Worm (Caenorhabditis elegans): ENCODE results near the gene E02H9.3.
A peak's percentile ranks its signal among the peaks of the same experiment; 100 is the strongest.

E02H9.3 gene

DNA sequence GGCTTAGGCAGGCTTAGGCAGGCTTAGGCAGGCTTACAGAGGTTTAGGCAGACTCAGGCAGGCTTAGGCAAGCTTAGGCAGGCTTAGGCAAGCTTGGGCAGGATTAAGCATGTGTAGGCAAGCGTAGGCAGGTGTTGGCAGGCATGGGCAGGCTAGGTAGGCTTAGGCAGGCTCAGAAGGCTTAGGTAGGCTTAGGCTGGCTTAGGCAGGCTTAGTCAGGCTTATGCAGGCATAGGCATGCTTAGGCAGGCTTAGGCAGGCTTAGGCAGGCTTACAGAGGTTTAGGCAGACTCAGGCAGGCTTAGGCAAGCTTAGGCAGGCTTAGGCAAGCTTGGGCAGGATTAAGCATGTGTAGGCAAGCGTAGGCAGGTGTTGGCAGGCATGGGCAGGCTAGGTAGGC, 3.4 kb upstream of the E02H9.3 start:
- TF ChIP-seq ham-2 (GFP tag; optimal IDR thresholded peaks at IDR 0.05), result peak; percentile 35
- peak; percentile 8 for TF ChIP-seq cnd-1 (tag; optimal IDR thresholded peaks at IDR 0.05)
- peak; percentile 13 for TF ChIP-seq lin-32 (GFP tag; optimal IDR thresholded peaks at IDR 0.05)

DNA sequence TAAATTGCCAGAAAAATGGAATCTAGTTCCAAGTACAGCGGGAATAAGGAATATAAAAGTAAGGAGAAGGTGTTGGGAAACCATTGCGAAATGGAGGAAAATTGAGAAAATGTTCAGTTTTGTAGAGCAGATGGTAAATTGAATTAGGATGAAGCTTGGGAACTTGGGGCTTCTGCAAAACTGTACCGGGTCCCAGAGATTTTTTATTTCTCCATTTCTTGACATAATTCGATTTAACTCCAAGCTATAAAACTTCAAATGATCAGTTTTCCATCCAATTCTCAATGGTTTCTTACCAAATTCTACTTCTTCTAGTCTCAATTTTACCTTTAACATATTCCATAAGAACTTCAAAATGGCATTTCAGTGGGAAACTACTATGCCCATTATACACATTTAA, 9.4 kb downstream of the E02H9.3 start, which contains the start of the genes E02H9.9 and E02H9.1:
Gene E02H9.9 (minus strand): TSS at position 101 of the 400 bp plus-strand sequence.
Gene E02H9.1 (plus strand): TSS at position 285 of the 400 bp plus-strand sequence.
- TF ChIP-seq elt-1 (tag; optimal IDR thresholded peaks at IDR 0.05; ENCODE audit: borderline replicate concordance, insufficient read depth) (no peak), ceh-43 (GFP tag; optimal IDR thresholded peaks at IDR 0.05) (no peak), pha-4 (tag; optimal IDR thresholded peaks at IDR 0.05) (no peak)

DNA sequence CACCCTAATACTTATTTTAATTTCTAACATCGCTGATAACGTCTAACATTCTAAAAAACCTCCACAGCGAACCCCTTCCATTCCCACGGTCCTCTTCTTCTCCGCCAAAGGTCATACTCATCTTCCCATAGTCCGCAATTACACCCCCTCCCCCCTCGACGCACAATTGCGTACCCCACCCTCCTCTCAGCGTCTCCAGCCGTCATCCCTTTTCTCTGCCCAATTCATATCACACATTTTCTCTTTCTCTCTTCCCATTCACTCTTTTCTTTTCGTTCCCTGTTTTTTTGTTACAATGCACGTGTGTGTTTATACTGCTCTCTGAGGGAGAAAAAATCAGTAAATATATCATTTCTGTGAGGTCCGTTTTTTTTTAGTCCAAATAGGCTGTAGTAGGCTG, 13.0 kb downstream of the E02H9.3 start:
- TF ChIP-seq ceh-83 (GFP tag; optimal IDR thresholded peaks at IDR 0.05), result no peak
- TF ChIP-seq nhr-237 (tag; optimal IDR thresholded peaks at IDR 0.05), result peak; percentile 6
- TF ChIP-seq pha-4 (tag; optimal IDR thresholded peaks at IDR 0.05), result peak; percentile 13
- TF ChIP-seq ham-2 (GFP tag; optimal IDR thresholded peaks at IDR 0.05), result no peak
- no peak for TF ChIP-seq nhr-28 (tag; optimal IDR thresholded peaks at IDR 0.05)
- TF ChIP-seq cnd-1 (tag; optimal IDR thresholded peaks at IDR 0.05), result peak; percentile 27
- peak; percentile 14 for TF ChIP-seq hlh-1 (tag; optimal IDR thresholded peaks at IDR 0.05)
- peak; percentile 68 for TF ChIP-seq lin-13 (tag; optimal IDR thresholded peaks at IDR 0.05)
- peak; percentile 43 for TF ChIP-seq blmp-1 (tag; optimal IDR thresholded peaks at IDR 0.05)
- peak; percentile 29 for TF ChIP-seq M03D4.4 (tag; optimal IDR thresholded peaks at IDR 0.05)
- peak; percentile 59 for TF ChIP-seq unc-120 (tag; optimal IDR thresholded peaks at IDR 0.05; ENCODE audit: poor library complexity, severe bottlenecking)
- TF ChIP-seq lsy-2 (tag; optimal IDR thresholded peaks at IDR 0.05), result peak; percentile 56
- TF ChIP-seq mep-1 (tag; optimal IDR thresholded peaks at IDR 0.05), result peak; percentile 22
- no peak for TF ChIP-seq tbx-8 (GFP tag; optimal IDR thresholded peaks at IDR 0.05)
- peak; percentile 26 for TF ChIP-seq unc-62 (GFP tag; optimal IDR thresholded peaks at IDR 0.05)
- TF ChIP-seq sem-2 (GFP tag; optimal IDR thresholded peaks at IDR 0.05), result no peak
- TF ChIP-seq sptf-1 (tag; optimal IDR thresholded peaks at IDR 0.05), result peak; percentile 43
- peak; percentile 10 for TF ChIP-seq ces-1 (GFP tag; optimal IDR thresholded peaks at IDR 0.05)
- TF ChIP-seq drap-1 (GFP tag; optimal IDR thresholded peaks at IDR 0.05), result no peak

DNA sequence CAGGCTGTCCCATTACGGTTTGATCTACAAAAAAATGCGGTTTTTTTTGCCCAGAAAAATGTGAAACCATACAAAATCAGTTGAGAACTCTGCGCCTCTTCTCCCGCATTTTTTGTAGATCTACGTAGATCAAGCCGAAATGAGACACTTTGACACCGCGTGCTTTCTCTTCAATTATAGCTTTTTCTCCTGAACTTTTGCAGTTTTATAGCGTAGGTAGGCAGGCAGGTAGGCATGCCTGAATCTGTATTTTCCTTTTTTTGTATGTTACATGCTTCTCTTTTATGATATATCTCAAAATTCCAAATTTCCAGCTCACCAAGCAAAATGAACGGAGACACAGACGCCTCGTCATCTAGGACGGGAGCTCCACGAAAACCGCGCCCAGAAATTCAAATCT, 14.7 kb downstream of the E02H9.3 start, which contains the start of gene smg-6:
Gene smg-6 (plus strand): TSS at position 301 of the 400 bp plus-strand sequence.
- TF ChIP-seq ceh-83 (GFP tag; optimal IDR thresholded peaks at IDR 0.05), result peak; percentile 5
- TF ChIP-seq elt-1 (tag; optimal IDR thresholded peaks at IDR 0.05; ENCODE audit: borderline replicate concordance, insufficient read depth), result no peak
- no peak for TF ChIP-seq unc-62 (GFP tag; optimal IDR thresholded peaks at IDR 0.05)
- no peak for TF ChIP-seq mab-5 (tag; optimal IDR thresholded peaks at IDR 0.05)

DNA sequence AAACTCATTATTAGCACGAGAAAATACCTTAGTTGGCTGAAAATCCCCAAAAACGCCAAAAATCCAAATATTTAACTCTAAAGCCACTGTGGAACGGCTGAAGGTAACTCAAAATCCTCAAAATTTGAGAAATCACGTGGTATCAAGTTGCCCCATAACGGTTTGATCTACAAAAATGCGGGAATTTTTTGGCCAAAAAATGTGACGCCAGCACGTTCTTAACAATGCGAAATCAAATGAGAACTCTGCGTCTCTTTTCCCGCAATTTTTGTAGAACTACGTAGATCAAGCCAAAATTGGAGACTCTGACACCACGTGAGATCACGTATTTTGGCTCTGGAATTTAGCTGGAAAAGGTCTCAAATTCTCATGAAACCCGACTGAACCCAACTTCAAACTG, 15.9 kb downstream of the E02H9.3 start:
- no peak for TF ChIP-seq nhr-76 (tag; optimal IDR thresholded peaks at IDR 0.05)
- TF ChIP-seq tbx-8 (GFP tag; optimal IDR thresholded peaks at IDR 0.05), result no peak
- TF ChIP-seq nhr-12 (tag; optimal IDR thresholded peaks at IDR 0.05), result no peak
- TF ChIP-seq elt-3 (tag; optimal IDR thresholded peaks at IDR 0.05), result no peak
- TF ChIP-seq sptf-1 (tag; optimal IDR thresholded peaks at IDR 0.05), result no peak
- no peak for TF ChIP-seq pha-4 (tag; optimal IDR thresholded peaks at IDR 0.05)
- TF ChIP-seq lin-32 (GFP tag; optimal IDR thresholded peaks at IDR 0.05), result no peak
- TF ChIP-seq zip-8 (tag; optimal IDR thresholded peaks at IDR 0.05), result no peak
- TF ChIP-seq unc-120 (tag; optimal IDR thresholded peaks at IDR 0.05; ENCODE audit: poor library complexity, severe bottlenecking), result no peak

DNA sequence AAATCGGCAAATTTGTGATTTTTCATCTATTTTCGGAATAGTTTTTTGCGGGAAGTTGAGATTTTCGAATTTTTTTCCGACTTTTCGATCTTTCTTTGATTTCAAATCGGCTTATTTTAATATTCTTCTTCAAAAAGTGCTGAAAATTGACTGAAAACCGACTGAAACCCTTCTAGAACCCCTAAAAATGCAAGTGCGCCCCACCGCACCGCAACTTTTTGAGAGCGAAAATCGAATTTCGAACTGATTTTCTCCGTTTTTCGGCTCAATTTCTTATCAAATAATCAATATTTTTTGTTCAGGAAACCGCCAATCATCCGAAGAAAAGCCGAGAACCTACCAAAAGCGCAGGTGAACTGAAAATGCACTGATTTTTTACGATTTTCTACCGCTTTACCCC, 18.5 kb downstream of the E02H9.3 start:
- TF ChIP-seq elt-1 (tag; optimal IDR thresholded peaks at IDR 0.05; ENCODE audit: borderline replicate concordance, insufficient read depth) (no peak), unc-62 (GFP tag; optimal IDR thresholded peaks at IDR 0.05) (no peak), lin-32 (GFP tag; optimal IDR thresholded peaks at IDR 0.05) (no peak), cnd-1 (tag; optimal IDR thresholded peaks at IDR 0.05) (no peak), M03D4.4 (tag; optimal IDR thresholded peaks at IDR 0.05) (no peak), tbx-8 (GFP tag; optimal IDR thresholded peaks at IDR 0.05) (no peak), nhr-28 (tag; optimal IDR thresholded peaks at IDR 0.05) (no peak), unc-120 (tag; optimal IDR thresholded peaks at IDR 0.05; ENCODE audit: poor library complexity, severe bottlenecking) (no peak), mep-1 (tag; optimal IDR thresholded peaks at IDR 0.05) (no peak), nhr-237 (tag; optimal IDR thresholded peaks at IDR 0.05) (no peak), sem-2 (GFP tag; optimal IDR thresholded peaks at IDR 0.05) (no peak), ztf-11 (tag; optimal IDR thresholded peaks at IDR 0.05) (no peak), lsy-2 (tag; optimal IDR thresholded peaks at IDR 0.05) (no peak), nhr-12 (tag; optimal IDR thresholded peaks at IDR 0.05) (no peak), ceh-39 (tag; optimal IDR thresholded peaks at IDR 0.05) (no peak), ceh-43 (GFP tag; optimal IDR thresholded peaks at IDR 0.05) (no peak), zip-8 (tag; optimal IDR thresholded peaks at IDR 0.05) (no peak), hlh-1 (tag; optimal IDR thresholded peaks at IDR 0.05) (no peak)
